Worm (Caenorhabditis elegans): ENCODE measurements around the gene snr-1.

snr-1 gene

ce11 chrIV:17116345-17116744, 28.5 kb downstream of the snr-1 start, which contains the start of gene cyn-13:
TSS of gene cyn-13 (minus strand) at chrIV:17116657.
- TF ChIP-seq tbp1 (GFP tag; optimal IDR thresholded peaks at IDR 0.05) (no peak), F49E8.2 (tag; optimal IDR thresholded peaks at IDR 0.05; ENCODE audit: insufficient read depth) (peak; percentile 41), K11D2.4 (GFP tag; IDR thresholded peaks at IDR 0.05) (no peak), Y56A3A.18 (GFP tag; IDR thresholded peaks at IDR 0.05) (0 out of 2 replicates have a peak, but pooled peaks have one; percentile 16), B0019.2 (GFP tag; conservative IDR thresholded peaks at IDR 0.05) (no peak), ama-1 (optimal IDR thresholded peaks at IDR 0.05) (no peak), ama-1 (GFP tag; optimal IDR thresholded peaks at IDR 0.05) (no peak), lir-1 (GFP tag; conservative IDR thresholded peaks at IDR 0.05) (no peak), rec-8 (tag; optimal IDR thresholded peaks at IDR 0.05) (no peak), lsl-1 (GFP tag; optimal IDR thresholded peaks at IDR 0.05) (no peak), Y95B8A.8 (GFP tag; IDR thresholded peaks at IDR 0.05) (no peak), snpc-4 (GFP tag; optimal IDR thresholded peaks at IDR 0.05) (no peak), snpc-4 (tag; optimal IDR thresholded peaks at IDR 0.05) (peak in 1 of 4 experiments; percentile 71), ceh-40 (GFP tag; IDR thresholded peaks at IDR 0.05) (no peak), hsf-1 (GFP tag; IDR thresholded peaks at IDR 0.05) (no peak), T26A5.8 (tag; optimal IDR thresholded peaks at IDR 0.05) (no peak), cebp-1 (GFP tag; IDR thresholded peaks at IDR 0.05) (no peak), cebp-1 (tag; optimal IDR thresholded peaks at IDR 0.05) (peak; percentile 16), fkh-3 (tag; optimal IDR thresholded peaks at IDR 0.05) (peak; percentile 4), attf-6 (GFP tag; IDR thresholded peaks at IDR 0.05) (peak; percentile 60), mcd-1 (GFP tag; IDR thresholded peaks at IDR 0.05) (0 out of 2 replicates have a peak, but pooled peaks have one; percentile 20), hrde-1 (tag; optimal IDR thresholded peaks at IDR 0.05; ENCODE audit: borderline replicate concordance) (peak; percentile 54), ekl-4 (GFP tag; IDR thresholded peaks at IDR 0.05) (peak; percentile 48; the same call in 1 of the 2 replicates), nfya-2 (GFP tag; IDR thresholded peaks at IDR 0.05) (no peak), madf-6 (GFP tag; IDR thresholded peaks at IDR 0.05) (peak; percentile 25; the same call in 1 of the 2 replicates)

ce11 chrIV:17116821-17117220, 29.0 kb downstream of the snr-1 start:
- no peak for TF ChIP-seq B0261.1 (tag; optimal IDR thresholded peaks at IDR 0.05)
- TF ChIP-seq F55B11.4 (tag; optimal IDR thresholded peaks at IDR 0.05; ENCODE audit: borderline replicate concordance, insufficient read depth): no peak
- no peak for TF ChIP-seq Y56A3A.18 (GFP tag; IDR thresholded peaks at IDR 0.05)
- TF ChIP-seq egrh-3 (GFP tag; IDR thresholded peaks at IDR 0.05): peak; percentile 94
- no peak for TF ChIP-seq lin-54 (GFP tag; optimal IDR thresholded peaks at IDR 0.05)
- TF ChIP-seq snpc-1.3 (tag; optimal IDR thresholded peaks at IDR 0.05; ENCODE audit: insufficient read depth): no peak
- no peak for TF ChIP-seq cebp-1 (GFP tag; IDR thresholded peaks at IDR 0.05)
- TF ChIP-seq cebp-1 (tag; optimal IDR thresholded peaks at IDR 0.05): no peak
- TF ChIP-seq aptf-3 (GFP tag; IDR thresholded peaks at IDR 0.05): 0 out of 2 replicates have a peak, but pooled peaks have one; percentile 20
- no peak for TF ChIP-seq ztf-18 (tag; optimal IDR thresholded peaks at IDR 0.05)
- no peak for TF ChIP-seq mxl-1 (tag; optimal IDR thresholded peaks at IDR 0.05)
- TF ChIP-seq Y53F4B.3 (GFP tag; IDR thresholded peaks at IDR 0.05): no peak
- TF ChIP-seq ets-4 (GFP tag; optimal IDR thresholded peaks at IDR 0.05): no peak
- TF ChIP-seq K11D2.4 (GFP tag; IDR thresholded peaks at IDR 0.05): no peak
- TF ChIP-seq D2030.7 (GFP tag; IDR thresholded peaks at IDR 0.05): no peak
- TF ChIP-seq snpc-4 (GFP tag; optimal IDR thresholded peaks at IDR 0.05): no peak
- no peak for TF ChIP-seq snpc-4 (tag; optimal IDR thresholded peaks at IDR 0.05)
- no peak for TF ChIP-seq madf-8 (GFP tag; conservative IDR thresholded peaks at IDR 0.05)
- TF ChIP-seq cebp-2 (GFP tag; IDR thresholded peaks at IDR 0.05): no peak
- no peak for TF ChIP-seq lsl-1 (GFP tag; optimal IDR thresholded peaks at IDR 0.05)
- TF ChIP-seq zfh-2 (GFP tag; conservative IDR thresholded peaks at IDR 0.05): peak; percentile 68; the same call in 1 of the 2 replicates
- TF ChIP-seq dpff-1 (tag; optimal IDR thresholded peaks at IDR 0.05): no peak
- TF ChIP-seq F33H1.4 (GFP tag; IDR thresholded peaks at IDR 0.05): no peak
- TF ChIP-seq ztf-3 (GFP tag; optimal IDR thresholded peaks at IDR 0.05): no peak

Measured in whole organism, young adult.